Fruit fly (Drosophila melanogaster) S2 (cell line): ENCODE measurements around the gene unc-13-4A.

Experiments used
- CG8478 ChIP-seq: fragments of >200 bp; optimal IDR thresholded peaks from 2 replicates; lab custom pipeline; 2018
- CTCF ChIP-seq, 2 experiments: fragments of >200 bp; optimal IDR thresholded peaks; 2 replicates each; lab custom pipeline; 2018

The unc-13-4A gene

DNA sequence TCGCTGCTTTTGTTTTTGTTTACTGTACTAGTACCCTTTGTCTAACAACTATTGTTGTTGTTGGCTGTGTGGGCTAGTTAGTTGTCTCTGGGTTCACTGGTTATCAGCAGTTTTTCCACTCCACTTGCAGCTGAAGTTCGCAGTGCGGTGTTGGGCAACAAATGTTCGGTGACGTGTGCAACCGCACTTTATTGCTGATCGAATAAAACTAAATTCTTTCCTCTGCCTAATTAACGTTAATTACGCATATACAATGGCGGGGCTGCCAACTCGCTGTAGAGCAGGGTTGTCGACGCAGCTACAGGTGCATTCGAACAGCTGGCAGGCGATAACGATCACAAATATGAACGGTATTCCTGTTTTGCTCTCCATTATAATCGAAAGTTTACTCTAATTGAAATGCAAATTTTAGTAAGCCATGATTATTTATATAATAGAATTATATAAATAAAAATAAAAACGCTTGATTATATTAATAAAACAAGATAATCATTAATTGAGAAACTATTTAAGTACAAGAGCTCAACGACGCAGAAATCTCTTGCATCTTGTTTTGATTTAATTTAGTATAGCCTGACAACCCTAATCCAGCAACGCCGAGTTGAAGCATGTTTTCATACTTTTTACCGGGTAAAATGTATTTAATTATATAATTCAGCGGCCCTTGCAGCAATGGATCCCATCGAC, 16.0 kb upstream of the unc-13-4A start, which contains the start of the genes mrva, CG42307 and mus312:
Gene mrva, minus strand, starts transcription at position 276 of the 687 bp plus-strand sequence.
Gene CG42307, plus strand, starts transcription at position 566 of the 687 bp plus-strand sequence.
Gene mus312, plus strand, starts transcription at position 566 of the 687 bp plus-strand sequence.
- TF ChIP-seq CTCF (optimal IDR thresholded peaks at IDR 0.05; lab: Kevin White, UChicago) = no peak
- TF ChIP-seq CG8478 (lab: Kevin White, UChicago) = no peak

DNA sequence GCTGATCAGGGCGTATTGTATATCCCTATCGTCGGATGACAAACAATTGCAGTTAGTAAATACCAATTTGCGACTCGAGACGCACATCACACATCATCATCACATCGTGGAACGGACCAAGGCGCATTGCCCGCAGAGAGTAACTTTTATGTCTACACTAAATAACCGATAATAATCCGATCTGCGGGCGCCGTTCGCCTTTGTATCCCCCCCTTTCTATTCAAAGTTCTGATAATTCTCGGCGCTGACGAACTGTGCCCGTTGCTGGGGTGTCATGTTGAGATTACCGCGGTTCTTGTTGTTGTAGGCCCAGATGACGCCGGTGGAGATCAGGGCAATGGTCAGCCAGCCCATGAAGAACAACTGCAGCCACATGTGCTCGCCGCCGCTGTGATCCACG, 14.0 kb upstream of the unc-13-4A start:
- TF ChIP-seq CG8478 (lab: Kevin White, UChicago) (no peak), CTCF (optimal IDR thresholded peaks at IDR 0.05; lab: Kevin White, UChicago) (no peak)

DNA sequence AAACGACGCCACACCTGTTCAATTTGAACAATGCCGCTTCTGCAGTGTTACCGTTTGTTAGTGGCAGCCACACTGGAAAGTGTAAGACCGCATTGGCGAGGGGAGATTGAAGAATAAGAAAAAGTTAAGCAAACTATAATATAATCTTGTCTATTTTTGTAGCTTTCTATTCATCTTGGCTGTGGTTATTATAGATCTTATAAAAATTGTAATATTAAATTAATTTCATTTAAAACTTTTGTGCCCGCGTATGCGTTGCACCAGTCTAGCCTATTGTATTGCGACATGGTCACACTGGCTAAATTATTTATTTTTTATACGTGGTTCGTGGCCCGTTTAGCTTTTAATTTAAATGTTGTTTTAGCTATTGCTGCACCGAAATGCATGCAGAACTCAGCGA, 10.7 kb upstream of the unc-13-4A start, which contains the start of the genes RhoGEF4 and Rint1:
Gene RhoGEF4, minus strand, starts transcription at position 64 of the 400 bp plus-strand sequence.
Gene Rint1, plus strand, starts transcription at position 272 of the 400 bp plus-strand sequence.
- TF ChIP-seq CG8478 (lab: Kevin White, UChicago) (no peak), CTCF (optimal IDR thresholded peaks at IDR 0.05; lab: Kevin White, UChicago) (no peak)

DNA sequence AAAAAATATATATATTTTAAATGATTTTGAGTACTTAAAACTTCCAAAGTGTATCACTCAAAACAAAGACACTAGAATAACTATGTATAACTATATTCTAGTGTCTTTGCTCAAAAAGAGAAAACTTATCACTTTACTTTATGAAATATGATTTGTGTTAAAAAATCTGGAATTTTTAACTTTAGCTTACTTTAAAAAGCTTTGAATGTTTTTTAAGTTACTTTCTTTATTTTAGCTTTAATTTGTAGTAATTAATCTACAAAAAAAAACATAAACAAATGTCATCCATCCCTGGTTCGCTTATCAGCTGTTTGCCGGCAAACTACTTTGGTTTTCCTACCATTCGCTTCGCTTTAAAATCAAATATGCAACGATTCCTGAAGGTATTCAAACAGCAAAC, 7.1 kb upstream of the unc-13-4A start, which contains the start of gene CG8607:
Gene CG8607, plus strand, starts transcription at position 301 of the 400 bp plus-strand sequence.
- no peak for TF ChIP-seq CTCF (optimal IDR thresholded peaks at IDR 0.05; lab: Kevin White, UChicago)
- no peak for TF ChIP-seq CG8478 (lab: Kevin White, UChicago)

DNA sequence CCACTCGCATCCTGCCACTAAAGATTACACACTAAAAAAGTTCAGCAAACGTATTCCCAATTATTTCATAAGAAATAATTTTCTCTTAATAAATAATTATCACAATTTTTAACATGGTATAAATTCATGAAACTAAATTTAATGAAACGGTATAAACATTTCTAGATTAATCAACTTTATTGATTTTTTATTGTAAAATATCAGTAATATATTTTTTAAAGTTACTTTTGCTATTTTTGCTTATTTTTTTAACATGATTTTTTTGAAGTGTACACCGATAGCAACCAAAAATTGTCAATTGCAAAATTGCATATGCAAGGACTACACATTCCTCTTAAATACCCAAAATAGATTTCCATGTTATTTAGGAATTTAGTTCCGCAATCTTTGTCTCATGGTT, 1.4 kb upstream of the unc-13-4A start:
- TF ChIP-seq CTCF (optimal IDR thresholded peaks at IDR 0.05; lab: Kevin White, UChicago) (no peak), CG8478 (lab: Kevin White, UChicago) (no peak)

DNA sequence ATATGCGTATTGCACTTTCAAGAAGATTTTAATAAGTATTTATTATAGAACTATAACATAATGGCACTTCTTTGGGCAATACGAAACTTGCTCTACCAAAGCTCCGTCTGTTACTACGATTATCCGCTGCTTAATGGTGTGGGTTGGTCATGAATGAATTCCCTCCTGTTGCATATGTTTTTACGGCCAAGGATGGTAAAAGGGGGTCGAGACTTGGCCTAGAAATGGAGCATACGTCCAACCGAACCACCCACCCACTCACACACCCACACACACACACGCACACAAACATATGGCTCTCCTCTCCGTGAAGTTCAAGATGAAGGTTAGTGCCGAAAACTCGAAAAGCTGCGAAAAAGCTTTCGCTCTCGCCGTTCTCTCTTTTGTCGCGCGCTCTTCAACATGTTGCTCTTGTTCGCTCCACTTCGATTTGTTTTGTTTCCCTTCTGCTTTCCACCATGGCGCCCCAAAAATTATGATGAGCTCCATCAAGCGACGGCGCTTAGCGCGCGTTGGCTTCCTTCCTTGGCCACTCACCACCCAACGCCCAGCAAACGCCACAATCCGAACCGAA, 950 bp upstream of the unc-13-4A start:
- TF ChIP-seq CG8478 (lab: Kevin White, UChicago) (no peak), CTCF (optimal IDR thresholded peaks at IDR 0.05; lab: Kevin White, UChicago) (no peak)

DNA sequence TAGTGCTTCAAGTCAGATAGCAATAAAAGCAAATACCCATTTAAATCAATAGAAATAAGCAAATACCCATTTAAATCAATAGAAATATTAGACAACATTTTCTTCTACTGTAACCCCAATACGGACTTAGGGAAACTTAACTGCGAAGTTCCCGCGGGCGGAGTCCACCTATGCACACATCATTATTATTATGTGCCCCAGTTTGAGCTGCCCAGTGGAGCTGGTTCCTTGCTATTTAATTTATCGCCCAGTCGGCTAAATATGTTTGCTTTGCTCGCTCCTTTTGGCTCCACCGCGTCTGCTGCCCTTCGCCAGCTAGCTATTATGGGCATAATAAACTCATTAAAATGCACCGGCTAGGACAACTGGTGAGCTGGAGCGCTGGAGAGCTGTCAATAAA, 12.0 kb downstream of the unc-13-4A start:
- TF ChIP-seq CG8478 (lab: Kevin White, UChicago) (no peak), CTCF (optimal IDR thresholded peaks at IDR 0.05; lab: Kevin White, UChicago) (no peak)

DNA sequence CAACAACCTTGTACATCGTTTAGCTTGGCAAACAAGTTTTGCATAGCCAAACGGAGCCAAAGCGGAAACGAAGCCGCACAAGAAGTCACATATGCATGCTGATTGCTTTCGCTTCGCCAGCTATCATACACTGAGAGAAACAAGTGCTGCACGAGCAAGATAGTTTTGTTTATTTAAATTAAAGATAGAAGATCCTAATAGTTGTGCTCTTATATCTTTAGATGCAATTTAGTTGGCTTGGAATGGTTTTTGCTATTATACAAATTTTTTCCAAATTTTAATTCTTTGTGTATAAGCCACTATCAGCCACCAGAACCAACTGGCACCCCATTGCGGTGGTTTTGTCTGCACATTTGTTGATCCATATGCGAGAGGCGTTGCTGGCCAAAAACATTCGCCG, 29.2 kb downstream of the unc-13-4A start:
- TF ChIP-seq CTCF (optimal IDR thresholded peaks at IDR 0.05; lab: Kevin White, UChicago) = no peak
- TF ChIP-seq CG8478 (lab: Kevin White, UChicago) = no peak

DNA sequence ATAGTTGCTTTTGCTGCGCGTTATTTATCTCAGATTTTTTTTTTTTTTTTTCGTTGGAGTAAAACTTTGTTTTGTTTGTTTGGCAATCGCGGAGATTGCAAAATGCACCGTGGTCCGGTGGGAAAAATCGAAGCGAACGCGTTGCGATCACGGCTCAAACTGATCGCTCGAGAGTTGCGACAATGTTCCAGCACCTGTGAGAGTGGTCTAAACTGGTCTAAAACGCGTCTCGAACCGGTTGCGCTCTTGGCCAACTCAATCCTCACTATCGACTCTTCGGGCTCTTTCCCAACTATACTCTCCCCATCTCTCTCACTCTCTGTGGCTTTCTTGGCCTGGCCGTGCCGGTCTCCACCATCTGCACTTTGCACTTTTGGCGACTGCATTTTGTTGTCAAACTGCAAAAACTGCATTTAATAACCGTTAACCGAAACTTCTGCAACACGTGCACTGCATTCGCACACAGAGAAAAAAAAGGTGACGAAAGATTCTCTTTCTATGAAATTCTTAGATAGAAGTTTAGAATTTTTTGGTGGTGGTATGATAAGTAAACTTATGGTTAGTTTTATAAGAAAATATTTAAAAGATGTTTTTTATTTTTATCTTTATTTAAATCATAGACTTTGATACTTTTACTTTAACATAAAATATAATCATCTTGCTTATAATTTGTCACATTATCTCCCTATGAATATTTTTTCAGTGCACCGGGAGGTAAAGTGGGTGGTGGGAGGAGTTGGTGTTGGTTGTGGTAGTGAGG, 48.8 kb downstream of the unc-13-4A start, which contains the start of gene CG14830:
Gene CG14830, minus strand, starts transcription at position 164 of the 760 bp plus-strand sequence.
- TF ChIP-seq CTCF (optimal IDR thresholded peaks at IDR 0.05; lab: Kevin White, UChicago) (no peak), CG8478 (lab: Kevin White, UChicago) (no peak)

DNA sequence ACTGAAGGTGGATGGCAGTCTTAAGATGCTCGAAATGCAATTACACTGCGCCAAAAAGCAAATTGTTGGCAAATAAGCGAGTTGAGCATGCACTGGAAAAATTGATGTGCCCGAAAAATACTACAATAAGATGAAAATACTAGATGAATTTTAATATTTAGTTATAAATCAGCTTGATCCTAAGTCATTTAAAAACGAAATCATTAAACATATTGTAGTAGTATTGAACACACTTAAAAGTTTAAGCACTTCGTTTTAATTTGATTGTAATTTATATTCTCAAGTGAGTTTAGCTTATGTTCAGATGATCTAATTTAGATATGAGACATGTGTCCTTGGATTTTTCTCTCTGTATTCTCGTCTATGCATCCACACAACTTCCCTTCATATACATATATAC, 50.2 kb downstream of the unc-13-4A start:
- no peak for TF ChIP-seq CG8478 (lab: Kevin White, UChicago)
- no peak for TF ChIP-seq CTCF (optimal IDR thresholded peaks at IDR 0.05; lab: Kevin White, UChicago)

DNA sequence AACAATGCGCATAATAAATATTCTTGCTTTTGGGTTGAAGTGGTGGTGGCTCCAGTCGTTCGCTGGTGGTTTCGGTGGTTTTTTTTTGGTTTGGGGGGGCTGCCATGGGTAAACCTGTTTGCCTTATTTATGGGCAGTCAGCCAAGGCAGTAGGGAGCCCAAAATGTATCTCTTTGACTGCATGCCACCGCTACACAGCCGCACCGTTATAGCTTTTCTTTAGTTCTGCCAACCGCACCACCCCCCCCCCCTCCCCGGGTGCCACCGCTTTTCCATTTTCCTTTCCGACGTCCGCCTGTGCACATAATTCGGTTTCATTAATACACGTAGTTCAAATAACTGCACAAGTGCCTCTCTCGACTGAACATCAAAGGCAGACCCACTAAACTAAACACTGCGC, 54.4 kb downstream of the unc-13-4A start:
- TF ChIP-seq CTCF (optimal IDR thresholded peaks at IDR 0.05; lab: Kevin White, UChicago) = no peak
- no peak for TF ChIP-seq CG8478 (lab: Kevin White, UChicago)

DNA sequence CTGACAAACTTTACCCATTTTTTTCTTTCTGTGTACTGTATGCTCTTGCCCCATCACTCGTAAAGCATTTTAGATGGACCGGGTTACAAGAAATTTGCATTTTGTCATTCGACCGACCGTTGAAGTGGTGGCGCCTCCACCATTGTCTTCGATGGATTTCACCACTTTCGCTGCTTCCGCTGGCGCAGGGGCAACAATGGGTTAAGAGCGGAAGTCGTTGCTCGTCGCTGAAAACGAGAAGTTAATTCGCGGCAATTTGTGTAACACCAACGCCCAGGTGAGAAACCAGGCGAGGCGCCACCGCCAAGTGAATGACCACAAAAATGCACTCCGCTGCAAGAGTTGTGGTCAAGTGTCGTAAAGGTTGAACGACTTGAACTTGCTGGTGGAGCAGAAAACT, 58.0 kb downstream of the unc-13-4A start:
- TF ChIP-seq CTCF (optimal IDR thresholded peaks at IDR 0.05; lab: Kevin White, UChicago) = no peak

DNA sequence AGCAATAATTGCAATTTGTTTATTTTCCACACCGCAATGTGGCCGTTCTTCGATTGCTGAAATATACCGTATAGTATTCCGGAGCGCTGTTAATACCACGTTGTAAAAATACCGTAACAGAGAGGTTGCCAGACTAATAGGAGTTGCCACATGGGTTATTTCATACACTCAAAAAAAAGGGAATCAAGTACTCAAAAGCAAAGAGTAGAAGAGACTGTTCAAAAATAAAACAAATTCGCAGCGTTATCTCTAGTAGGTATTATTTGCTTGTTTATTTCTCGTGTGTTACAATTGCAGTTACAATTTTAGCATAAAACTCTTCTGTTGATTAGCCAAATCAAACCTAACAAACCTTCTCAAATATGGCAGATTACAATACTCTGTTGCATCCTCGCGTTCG, 62.2 kb downstream of the unc-13-4A start, which contains the start of gene MED4:
Gene MED4, minus strand, starts transcription at position 59 of the 400 bp plus-strand sequence.
- TF ChIP-seq CTCF (optimal IDR thresholded peaks at IDR 0.05; lab: Kevin White, UChicago) = peak in 1 of 2 experiments; percentile 10
- TF ChIP-seq CG8478 (lab: Kevin White, UChicago) = no peak

DNA sequence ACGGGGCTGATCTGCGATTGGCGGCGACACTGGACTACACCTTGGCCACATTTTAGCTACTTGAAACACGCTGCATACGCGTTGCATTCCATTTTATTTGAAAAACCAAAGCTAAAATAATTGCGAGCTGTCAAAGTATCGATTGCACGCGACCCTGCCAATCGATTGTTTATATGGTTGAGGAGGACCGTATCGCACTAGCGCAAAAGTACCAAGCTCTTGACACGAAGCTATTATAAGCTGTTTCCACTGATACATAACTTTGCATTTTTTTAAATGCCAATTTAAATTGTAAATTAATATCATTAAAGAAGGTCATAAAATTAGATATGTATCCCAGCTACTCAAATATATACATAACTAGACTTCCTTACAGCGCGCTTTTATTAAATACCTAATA, 63.5 kb downstream of the unc-13-4A start, which contains the start of gene Cdc27:
Gene Cdc27, minus strand, starts transcription at position 174 of the 400 bp plus-strand sequence.
- no peak for TF ChIP-seq CG8478 (lab: Kevin White, UChicago)
- TF ChIP-seq CTCF (optimal IDR thresholded peaks at IDR 0.05; lab: Kevin White, UChicago) = peak; percentile 1 to 36
